Worm (Caenorhabditis elegans) whole organism, L2 larva: ENCODE data around the gene str-121.

Source experiments
- ama-1 ChIP-seq: fragments of 150-350 bp; optimal IDR thresholded peaks from 2 replicates; lab custom pipeline; 2018; ENCODE audit warnings: inconsistent platforms
- nhr-11 ChIP-seq: fragments of 150-350 bp; optimal IDR thresholded peaks from 2 replicates; lab custom pipeline; 2014; ENCODE audit warnings: missing biosample characterization, missing genetic modification characterization
- nhr-21 ChIP-seq: fragments of 150-350 bp; optimal IDR thresholded peaks from 2 replicates; lab custom pipeline; 2014; ENCODE audit warnings: missing biosample characterization, missing genetic modification characterization
- nhr-23 ChIP-seq: fragments of 150-350 bp; optimal IDR thresholded peaks from 2 replicates; lab custom pipeline; 2014; ENCODE audit warnings: missing biosample characterization, missing genetic modification reagents, missing genetic modification characterization
- nhr-237 ChIP-seq: fragments of 150-350 bp; optimal IDR thresholded peaks from 2 replicates; lab custom pipeline; 2014; ENCODE audit warnings: missing biosample characterization, missing genetic modification characterization
- nhr-25 ChIP-seq: fragments of 150-350 bp; sonication (generic microtip); optimal IDR thresholded peaks from 3 replicates; lab custom pipeline; 2014; ENCODE audit warnings: missing biosample characterization, missing genetic modification characterization
- sem-4 ChIP-seq: fragments of 150-350 bp; optimal IDR thresholded peaks from 2 replicates; lab custom pipeline; 2014; ENCODE audit warnings: missing biosample characterization, missing genetic modification reagents, missing genetic modification characterization
- skn-1 ChIP-seq: sonication (generic microtip); optimal IDR thresholded peaks from 2 replicates; lab custom pipeline; 2017; ENCODE audit warnings: missing biosample characterization, missing genetic modification characterization
- sma-9 ChIP-seq, 2 experiments: fragments of 150-350 bp in 1 of 2; sonication (generic microtip) in 1 of 2; optimal IDR thresholded peaks; 2 replicates each; lab custom pipeline; 2014 to 2016; ENCODE audit warnings: missing genetic modification characterization in 2 of 2, mild to moderate bottlenecking in 1 of 2, missing biosample characterization in 1 of 2, missing compliant biosample characterization in 1 of 2, missing genetic modification reagents in 1 of 2, moderate library complexity in 1 of 2
- unc-62 ChIP-seq: fragments of 150-350 bp; optimal IDR thresholded peaks from 2 replicates; lab custom pipeline; 2014; ENCODE audit warnings: missing biosample characterization, missing genetic modification reagents, missing genetic modification characterization
- zag-1 ChIP-seq: fragments of 150-350 bp; optimal IDR thresholded peaks from 2 replicates; lab custom pipeline; 2014; ENCODE audit warnings: missing biosample characterization, missing genetic modification characterization
- ztf-4 ChIP-seq: fragments of 150-350 bp; optimal IDR thresholded peaks from 2 replicates; lab custom pipeline; 2014; ENCODE audit warnings: missing biosample characterization, missing genetic modification characterization

ce11 chrV:283953-284352, 29.5 kb upstream of the str-121 start:
- TF ChIP-seq nhr-11 (tag; lab: Kevin White, UChicago) = no peak
- no peak for TF ChIP-seq skn-1
- no peak for TF ChIP-seq ztf-4 (tag; lab: Kevin White, UChicago)
- no peak for TF ChIP-seq sma-9 (GFP tag; optimal IDR thresholded peaks at IDR 0.05; lab: Kevin White, UChicago)
- no peak for TF ChIP-seq sma-9 (tag; optimal IDR thresholded peaks at IDR 0.05; lab: Kevin White, UChicago)
- TF ChIP-seq nhr-25 (tag; lab: Kevin White, UChicago) = no peak
- no peak for TF ChIP-seq ama-1
- no peak for TF ChIP-seq sem-4
- TF ChIP-seq zag-1 (tag; lab: Kevin White, UChicago) = no peak
- no peak for TF ChIP-seq unc-62 (GFP tag; lab: Kevin White, UChicago)
- no peak for TF ChIP-seq nhr-237 (tag; lab: Kevin White, UChicago)
- no peak for TF ChIP-seq nhr-23 (tag; lab: Kevin White, UChicago)
- no peak for TF ChIP-seq nhr-21 (tag; lab: Kevin White, UChicago)
